Worm (Caenorhabditis elegans) whole organism, L3 larva: ENCODE data around the gene ptp-1.

Experiments
- R02D3.7 ChIP-seq: fragments of 150-350 bp; optimal IDR thresholded peaks from 2 replicates; lab custom pipeline; 2014; ENCODE audit warnings: missing biosample characterization, missing genetic modification characterization
- aly-2 ChIP-seq: fragments of 150-350 bp; optimal IDR thresholded peaks from 2 replicates; lab custom pipeline; 2014; ENCODE audit warnings: missing biosample characterization, missing genetic modification characterization
- ama-1 ChIP-seq: fragments of 150-350 bp; optimal IDR thresholded peaks from 2 replicates; lab custom pipeline; 2018
- ceh-16 ChIP-seq: sonication (generic microtip); optimal IDR thresholded peaks from 2 replicates; lab custom pipeline; 2017; ENCODE audit warnings: missing biosample characterization, missing genetic modification characterization
- ceh-28 ChIP-seq: fragments of 150-350 bp; optimal IDR thresholded peaks from 2 replicates; lab custom pipeline; 2014; ENCODE audit warnings: missing biosample characterization, missing genetic modification reagents, missing genetic modification characterization
- egl-27 ChIP-seq: sonication (generic microtip); optimal IDR thresholded peaks from 4 replicates; lab custom pipeline; 2017; ENCODE audit warnings: missing biosample characterization, missing genetic modification reagents, missing genetic modification characterization
- egl-5 ChIP-seq: fragments of 150-350 bp; optimal IDR thresholded peaks from 2 replicates; lab custom pipeline; 2017; ENCODE audit warnings: missing biosample characterization, missing genetic modification reagents, missing genetic modification characterization, inconsistent platforms
- elt-1 ChIP-seq: fragments of 150-350 bp; optimal IDR thresholded peaks from 2 replicates; lab custom pipeline; 2014; ENCODE audit warnings: missing biosample characterization, missing genetic modification characterization
- elt-2 ChIP-seq: sonication (generic microtip); optimal IDR thresholded peaks from 2 replicates; lab custom pipeline; 2016; ENCODE audit warnings: missing genetic modification reagents, mild to moderate bottlenecking, missing genetic modification characterization, missing compliant biosample characterization
- hmg-11 ChIP-seq: sonication (generic microtip); optimal IDR thresholded peaks from 2 replicates; lab custom pipeline; 2016; ENCODE audit warnings: missing genetic modification characterization, missing compliant biosample characterization
- jun-1 ChIP-seq: fragments of 150-350 bp; optimal IDR thresholded peaks from 2 replicates; lab custom pipeline; 2014; ENCODE audit warnings: missing biosample characterization, missing genetic modification reagents, missing genetic modification characterization
- lin-15B ChIP-seq: fragments of 150-350 bp; optimal IDR thresholded peaks from 2 replicates; lab custom pipeline; 2014; ENCODE audit warnings: missing biosample characterization, missing genetic modification characterization
- lin-39 ChIP-seq: fragments of 150-350 bp; optimal IDR thresholded peaks from 2 replicates; lab custom pipeline; 2018; ENCODE audit warnings: missing biosample characterization, missing genetic modification reagents, missing genetic modification characterization
- lsy-12 ChIP-seq: sonication (generic microtip); optimal IDR thresholded peaks from 2 replicates; lab custom pipeline; 2016; ENCODE audit warnings: mild to moderate bottlenecking, missing genetic modification characterization, missing compliant biosample characterization
- nfya-1 ChIP-seq: sonication (generic microtip); optimal IDR thresholded peaks from 2 replicates; lab custom pipeline; 2017; ENCODE audit warnings: missing genetic modification characterization, mild to moderate bottlenecking, missing compliant biosample characterization, antibody characterized with exemption, moderate library complexity; ENCODE audit not compliant: insufficient read depth
- nhr-25 ChIP-seq: sonication (generic microtip); optimal IDR thresholded peaks from 2 replicates; lab custom pipeline; 2017; ENCODE audit warnings: missing biosample characterization, missing genetic modification characterization
- nhr-76 ChIP-seq: fragments of 150-350 bp; sonication (generic microtip); optimal IDR thresholded peaks from 5 replicates; lab custom pipeline; 2014; ENCODE audit warnings: missing biosample characterization, missing genetic modification characterization
- pha-4 ChIP-seq: fragments of 150-350 bp; optimal IDR thresholded peaks from 2 replicates; lab custom pipeline; 2014; ENCODE audit warnings: missing biosample characterization, missing genetic modification reagents, missing genetic modification characterization
- pqm-1 ChIP-seq: fragments of 150-350 bp; optimal IDR thresholded peaks from 2 replicates; lab custom pipeline; 2017; ENCODE audit warnings: missing biosample characterization, missing genetic modification characterization, inconsistent platforms
- snpc-4 ChIP-seq: fragments of 150-350 bp; optimal IDR thresholded peaks from 2 replicates; lab custom pipeline; 2014; ENCODE audit warnings: missing biosample characterization, missing genetic modification characterization
- tbx-2 ChIP-seq: sonication (generic microtip); optimal IDR thresholded peaks from 2 replicates; lab custom pipeline; 2016; ENCODE audit warnings: mild to moderate bottlenecking, missing genetic modification characterization, missing compliant biosample characterization
- unc-39 ChIP-seq: sonication (generic microtip); optimal IDR thresholded peaks from 4 replicates; lab custom pipeline; 2017; ENCODE audit warnings: missing biosample characterization, missing genetic modification characterization
- unc-62 ChIP-seq: fragments of 150-350 bp; sonication (generic microtip); optimal IDR thresholded peaks from 4 replicates; lab custom pipeline; 2014; ENCODE audit warnings: missing biosample characterization, missing genetic modification reagents, missing genetic modification characterization
- zag-1 ChIP-seq: fragments of 150-350 bp; optimal IDR thresholded peaks from 2 replicates; lab custom pipeline; 2014; ENCODE audit warnings: missing biosample characterization, missing genetic modification characterization
- ztf-4 ChIP-seq: fragments of 150-350 bp; optimal IDR thresholded peaks from 2 replicates; lab custom pipeline; 2014; ENCODE audit warnings: missing biosample characterization, missing genetic modification characterization

ptp-1 gene

ce11 chrIII:3650677-3651315 lies 60.3 kb downstream of the ptp-1 start, which contains the start of the genes madf-8 and gsr-1:
TSS of gene madf-8 (minus strand) at chrIII:3650832.
TSS of gene gsr-1 (plus strand) at chrIII:3650907.
- peak; percentile 36 for TF ChIP-seq hmg-11 (tag; lab: Kevin White, UChicago)
- TF ChIP-seq lin-15B (tag; lab: Kevin White, UChicago) = peak; percentile 46
- TF ChIP-seq nhr-25 (tag; lab: Kevin White, UChicago) = peak; percentile 1
- TF ChIP-seq ceh-16 (tag; lab: Kevin White, UChicago) = no peak
- peak; percentile 16 for TF ChIP-seq elt-2 (tag; lab: Kevin White, UChicago)
- peak; percentile 16 for TF ChIP-seq pqm-1 (tag; lab: Kevin White, UChicago)
- TF ChIP-seq lin-39 = peak; percentile 12
- TF ChIP-seq nfya-1 = peak; percentile 65
- peak; percentile 27 for TF ChIP-seq pha-4 (tag; lab: Kevin White, UChicago)
- no peak for TF ChIP-seq elt-1
- peak; percentile 0 for TF ChIP-seq R02D3.7
- no peak for TF ChIP-seq unc-39

- TF ChIP-seq nfya-1 (no peak), pha-4 (tag; lab: Kevin White, UChicago) (no peak), tbx-2 (tag; lab: Kevin White, UChicago) (no peak), unc-62 (GFP tag; lab: Kevin White, UChicago) (no peak), egl-27 (tag; lab: Kevin White, UChicago) (no peak), ceh-28 (no peak), zag-1 (tag; lab: Kevin White, UChicago) (no peak), pqm-1 (tag; lab: Kevin White, UChicago) (no peak), ama-1 (peak; percentile 54)
- TF ChIP-seq, all 47 proteins: peak for 1
Measured at ce11 chrIII:3652427-3652826, 61.9 kb downstream of the ptp-1 start.

ce11 chrIII:3652964-3653363 lies 62.4 kb downstream of the ptp-1 start:
- TF ChIP-seq elt-2 (tag; lab: Kevin White, UChicago) (peak; percentile 14), nhr-76 (tag; lab: Kevin White, UChicago) (no peak), ztf-4 (tag; lab: Kevin White, UChicago) (no peak), unc-39 (no peak), R02D3.7 (no peak), ama-1 (peak; percentile 60), nhr-25 (tag; lab: Kevin White, UChicago) (peak; percentile 25), lsy-12 (tag; lab: Kevin White, UChicago) (no peak), egl-5 (tag; lab: Kevin White, UChicago) (no peak), ceh-28 (no peak), aly-2 (tag; lab: Kevin White, UChicago) (no peak), snpc-4 (tag; lab: Kevin White, UChicago) (no peak), pqm-1 (tag; lab: Kevin White, UChicago) (no peak)
- TF ChIP-seq, all 47 proteins: peak for 3

- TF ChIP-seq ceh-28 (peak; percentile 57), jun-1 (tag; lab: Kevin White, UChicago) (no peak)
Measured at ce11 chrIII:3657479-3657878, 67.0 kb downstream of the ptp-1 start, which contains the start of gene C46F11.5. TSS of gene C46F11.5 (minus strand) at chrIII:3657606.
